Fruit fly (Drosophila melanogaster) whole organism, embryonic: ENCODE data around the gene CG5828.

Experiments
- Ada2b ChIP-seq: fragments of 200-800 bp; sonication (Bioruptor generic); IDR thresholded peaks from 2 replicates; pipeline ENCODE4 v1.3.6; 2022; ENCODE audit warnings: missing biosample characterization, missing genetic modification characterization
- CG13775 ChIP-seq: fragments of 200-800 bp; sonication (Bioruptor generic); optimal IDR thresholded peaks from 3 replicates; lab custom pipeline; 2017; ENCODE audit warnings: missing biosample characterization, mild to moderate bottlenecking, missing genetic modification characterization
- CG16813 ChIP-seq: fragments of 200-800 bp; sonication (Bioruptor generic); IDR thresholded peaks from 3 replicates; pipeline ENCODE4 v1.3.6; 2022; ENCODE audit warnings: missing biosample characterization, missing genetic modification characterization; ENCODE audit not compliant: partially characterized antibody
- CG17186 ChIP-seq: fragments of 200-800 bp; sonication (Bioruptor generic); optimal IDR thresholded peaks from 3 replicates; lab custom pipeline; 2017; ENCODE audit warnings: missing biosample characterization, missing genetic modification reagents, missing genetic modification characterization
- CG18011 ChIP-seq: fragments of 200-800 bp; sonication (Bioruptor generic); optimal IDR thresholded peaks from 2 replicates; lab custom pipeline; 2017; ENCODE audit warnings: missing biosample characterization, missing genetic modification characterization, mild to moderate bottlenecking, moderate library complexity, missing genotype
- CG30403 ChIP-seq: fragments of 200-800 bp; sonication (Bioruptor generic); optimal IDR thresholded peaks from 3 replicates; lab custom pipeline; 2016; ENCODE audit warnings: missing biosample characterization, missing genetic modification characterization
- CG3065 ChIP-seq: fragments of 200-800 bp; sonication (Bioruptor generic); optimal IDR thresholded peaks from 2 replicates; lab custom pipeline; 2016; ENCODE audit warnings: missing biosample characterization, missing genetic modification characterization
- CG32767 ChIP-seq: fragments of 200-800 bp; sonication (Bioruptor generic); IDR thresholded peaks from 2 replicates; pipeline ENCODE4 v1.3.6; 2022; ENCODE audit warnings: missing biosample characterization, missing genetic modification characterization
- CG34376 ChIP-seq: fragments of 200-800 bp; sonication (Bioruptor generic); optimal IDR thresholded peaks from 2 replicates; lab custom pipeline; 2018; ENCODE audit warnings: missing biosample characterization, mild to moderate bottlenecking, missing genetic modification characterization
- CG3726 ChIP-seq: fragments of 200-800 bp; sonication (Bioruptor generic); IDR thresholded peaks from 3 replicates; pipeline ENCODE4, ENCODE4 v1.3.6; 2022; ENCODE audit warnings: missing biosample characterization, missing genetic modification characterization
- CG4424 ChIP-seq: fragments of 200-800 bp; sonication (Bioruptor generic); optimal IDR thresholded peaks from 3 replicates; lab custom pipeline; 2016; ENCODE audit warnings: missing biosample characterization, missing genetic modification characterization
- CG6683 ChIP-seq: fragments of 200-800 bp; sonication (Bioruptor generic); optimal IDR thresholded peaks from 2 replicates; lab custom pipeline; 2017; ENCODE audit warnings: missing biosample characterization, mild to moderate bottlenecking, missing genetic modification characterization, missing genetic modification reagents
- CG6765 ChIP-seq: fragments of 200-800 bp; sonication (Bioruptor generic); optimal IDR thresholded peaks from 3 replicates; lab custom pipeline; 2017; ENCODE audit warnings: missing biosample characterization, mild to moderate bottlenecking, missing genetic modification characterization
- CG8765 ChIP-seq: fragments of 200-800 bp; sonication (Bioruptor generic); IDR thresholded peaks from 2 replicates; pipeline ENCODE4 v1.3.6; 2022; ENCODE audit warnings: missing biosample characterization, missing genetic modification characterization
- CG9215 ChIP-seq: fragments of 200-800 bp; sonication (Bioruptor generic); IDR thresholded peaks from 2 replicates; pipeline ENCODE4 v1.3.6; 2022; ENCODE audit warnings: missing biosample characterization, missing genetic modification characterization
- CoRest ChIP-seq: fragments of 200-800 bp; sonication (Bioruptor generic); optimal IDR thresholded peaks from 3 replicates; lab custom pipeline; 2018; ENCODE audit warnings: missing biosample characterization, mild to moderate bottlenecking, missing genetic modification characterization, moderate library complexity
- Dad ChIP-seq: fragments of 200-800 bp; sonication (Bioruptor generic); optimal IDR thresholded peaks from 3 replicates; lab custom pipeline; 2016; ENCODE audit warnings: missing biosample characterization, missing genetic modification characterization
- Dek ChIP-seq: fragments of 200-800 bp; sonication (Bioruptor generic); optimal IDR thresholded peaks from 3 replicates; lab custom pipeline; 2019; ENCODE audit warnings: missing biosample characterization, mild to moderate bottlenecking, missing genetic modification characterization, moderate library complexity
- Dll ChIP-seq: fragments of 200-800 bp; sonication (Bioruptor generic); IDR thresholded peaks from 4 replicates; pipeline ENCODE4 v1.3.6; 2022; ENCODE audit warnings: missing biosample characterization, missing genetic modification characterization; ENCODE audit not compliant: partially characterized antibody
- Dref ChIP-seq: fragments of 200-800 bp; sonication (Bioruptor generic); IDR thresholded peaks from 2 replicates; pipeline ENCODE4 v1.3.6; 2022; ENCODE audit warnings: missing biosample characterization, missing genetic modification characterization
- Eip74EF ChIP-seq, 2 experiments: fragments of 200-800 bp in 1 of 2; fragments of >200 bp in 1 of 2; sonication (Bioruptor generic) in 1 of 2; optimal IDR thresholded peaks; 2 replicates each; lab custom pipeline; 2017 to 2019; ENCODE audit warnings: missing biosample characterization in 2 of 2, missing genetic modification characterization in 2 of 2, mild to moderate bottlenecking in 1 of 2, moderate library complexity in 1 of 2
- Ets97D ChIP-seq: fragments of 200-800 bp; sonication (Bioruptor generic); optimal IDR thresholded peaks from 3 replicates; lab custom pipeline; 2016; ENCODE audit warnings: missing biosample characterization, missing genetic modification characterization
- HLH54F ChIP-seq: fragments of 200-800 bp; sonication (Bioruptor generic); optimal IDR thresholded peaks from 3 replicates; lab custom pipeline; 2016; ENCODE audit warnings: missing biosample characterization, missing genetic modification characterization
- HmgZ ChIP-seq: fragments of 200-800 bp; sonication (Bioruptor generic); optimal IDR thresholded peaks from 2 replicates; lab custom pipeline; 2018; ENCODE audit warnings: missing biosample characterization, mild to moderate bottlenecking, missing genetic modification characterization
- Hmr ChIP-seq: fragments of 200-800 bp; sonication (Bioruptor generic); optimal IDR thresholded peaks from 3 replicates; lab custom pipeline; 2017; ENCODE audit warnings: mild to moderate bottlenecking, missing biosample characterization, missing genetic modification reagents, missing genetic modification characterization
- Jarid2 ChIP-seq: fragments of 200-800 bp; sonication (Bioruptor generic); optimal IDR thresholded peaks from 3 replicates; lab custom pipeline; 2017; ENCODE audit warnings: mild to moderate bottlenecking, missing biosample characterization, missing genetic modification reagents, missing genetic modification characterization
- Max ChIP-seq: fragments of 200-800 bp; sonication (Bioruptor generic); optimal IDR thresholded peaks from 2 replicates; lab custom pipeline; 2016; ENCODE audit warnings: missing biosample characterization, mild to moderate bottlenecking, missing genetic modification characterization
- Pdp1 ChIP-seq, 2 experiments: fragments of 200-800 bp; sonication (Bioruptor generic); optimal IDR thresholded peaks; 3 replicates each; lab custom pipeline; 2016; ENCODE audit warnings: missing biosample characterization in 2 of 2, missing genetic modification characterization in 2 of 2, mild to moderate bottlenecking in 1 of 2, moderate library complexity in 1 of 2
- Spps ChIP-seq: fragments of 200-800 bp; sonication (Bioruptor generic); optimal IDR thresholded peaks from 2 replicates; lab custom pipeline; 2018; ENCODE audit warnings: missing biosample characterization, mild to moderate bottlenecking, missing genetic modification characterization
- ato ChIP-seq: fragments of 200-800 bp; sonication (Bioruptor generic); IDR thresholded peaks from 2 replicates; pipeline ENCODE4 v1.3.6; 2022; ENCODE audit warnings: missing biosample characterization, missing genetic modification characterization; ENCODE audit not compliant: partially characterized antibody
- ci ChIP-seq: fragments of 200-800 bp; sonication (Bioruptor generic); IDR thresholded peaks from 3 replicates; pipeline ENCODE4 v1.3.6; 2022; ENCODE audit warnings: missing biosample characterization, missing genetic modification characterization
- crc ChIP-seq: fragments of 200-800 bp; sonication (Bioruptor generic); optimal IDR thresholded peaks from 2 replicates; lab custom pipeline; 2016; ENCODE audit warnings: missing biosample characterization, missing genetic modification characterization
- danr ChIP-seq: fragments of 200-800 bp; sonication (Bioruptor generic); IDR thresholded peaks from 2 replicates; pipeline ENCODE4 v1.3.6; 2022; ENCODE audit warnings: missing biosample characterization, missing genetic modification characterization
- dimm ChIP-seq: fragments of 200-800 bp; sonication (Bioruptor generic); IDR thresholded peaks from 2 replicates; pipeline ENCODE4 v1.3.6; 2022; ENCODE audit warnings: missing biosample characterization, missing genetic modification characterization
- ems ChIP-seq: fragments of 200-800 bp; sonication (Bioruptor generic); optimal IDR thresholded peaks from 3 replicates; lab custom pipeline; 2016; ENCODE audit warnings: missing biosample characterization, missing genetic modification characterization
- eve ChIP-seq, 2 experiments: fragments of >200 bp; optimal IDR thresholded peaks; 2 replicates each; lab custom pipeline; 2017; ENCODE audit warnings: missing biosample characterization in 2 of 2, missing genetic modification characterization in 2 of 2
- exex ChIP-seq: fragments of 200-800 bp; sonication (Bioruptor generic); optimal IDR thresholded peaks from 4 replicates; lab custom pipeline; 2018; ENCODE audit warnings: missing biosample characterization, mild to moderate bottlenecking, missing genetic modification characterization, moderate library complexity
- hth ChIP-seq: fragments of >200 bp; optimal IDR thresholded peaks from 2 replicates; lab custom pipeline; 2017; ENCODE audit warnings: inconsistent platforms
- pan ChIP-seq, 4 experiments: fragments of >200 bp in 3 of 4; fragments of 200-800 bp in 1 of 4; sonication (Bioruptor generic) in 1 of 4; optimal IDR thresholded peaks in 3 of 4; IDR thresholded peaks in 1 of 4; 2 replicates each; pipeline versions ENCODE4 v1.3.6 to Lab custom; 2017 to 2022; ENCODE audit warnings: missing biosample characterization in 2 of 4, missing genetic modification characterization in 2 of 4, mixed read lengths in 1 of 4
- row ChIP-seq: fragments of 200-800 bp; sonication (Bioruptor generic); IDR thresholded peaks from 3 replicates; pipeline ENCODE4 v1.3.6; 2022; ENCODE audit warnings: missing biosample characterization, missing genetic modification characterization
- sd ChIP-seq: fragments of 200-800 bp; sonication (Bioruptor generic); optimal IDR thresholded peaks from 3 replicates; lab custom pipeline; 2018; ENCODE audit warnings: missing biosample characterization, mild to moderate bottlenecking, missing genetic modification characterization, moderate library complexity
- seq ChIP-seq: fragments of 200-800 bp; sonication (Bioruptor generic); IDR thresholded peaks from 2 replicates; pipeline ENCODE4 v1.3.6; 2022; ENCODE audit warnings: missing biosample characterization, missing genetic modification characterization
- sima ChIP-seq: fragments of 200-800 bp; sonication (Bioruptor generic); optimal IDR thresholded peaks from 2 replicates; lab custom pipeline; 2016; ENCODE audit warnings: missing biosample characterization, missing genetic modification characterization
- sug ChIP-seq: fragments of 200-800 bp; optimal IDR thresholded peaks from 2 replicates; lab custom pipeline; 2019; ENCODE audit warnings: missing biosample characterization, mild to moderate bottlenecking, missing genetic modification characterization, moderate library complexity
- toy ChIP-seq: fragments of 200-800 bp; sonication (Bioruptor generic); IDR thresholded peaks from 2 replicates; pipeline ENCODE4 v1.3.6; 2022; ENCODE audit warnings: missing biosample characterization, missing genetic modification characterization
- vnd ChIP-seq: fragments of 200-800 bp; sonication (Bioruptor generic); IDR thresholded peaks from 3 replicates; pipeline ENCODE4 v1.3.6; 2022; ENCODE audit warnings: missing biosample characterization, missing genetic modification characterization; ENCODE audit not compliant: partially characterized antibody
- wdn ChIP-seq: fragments of 200-800 bp; sonication (Bioruptor generic); IDR thresholded peaks from 2 replicates; pipeline ENCODE4 v1.3.6; 2022; ENCODE audit warnings: missing biosample characterization, missing genetic modification characterization
- wek ChIP-seq: fragments of 200-800 bp; sonication (Bioruptor generic); optimal IDR thresholded peaks from 3 replicates; lab custom pipeline; 2018; ENCODE audit warnings: missing biosample characterization, mild to moderate bottlenecking, missing genetic modification characterization, moderate library complexity
- zen ChIP-seq: fragments of 200-800 bp; sonication (Bioruptor generic); optimal IDR thresholded peaks from 3 replicates; lab custom pipeline; 2018; ENCODE audit warnings: missing biosample characterization, mild to moderate bottlenecking, missing genetic modification characterization, moderate library complexity

The CG5828 gene

DNA sequence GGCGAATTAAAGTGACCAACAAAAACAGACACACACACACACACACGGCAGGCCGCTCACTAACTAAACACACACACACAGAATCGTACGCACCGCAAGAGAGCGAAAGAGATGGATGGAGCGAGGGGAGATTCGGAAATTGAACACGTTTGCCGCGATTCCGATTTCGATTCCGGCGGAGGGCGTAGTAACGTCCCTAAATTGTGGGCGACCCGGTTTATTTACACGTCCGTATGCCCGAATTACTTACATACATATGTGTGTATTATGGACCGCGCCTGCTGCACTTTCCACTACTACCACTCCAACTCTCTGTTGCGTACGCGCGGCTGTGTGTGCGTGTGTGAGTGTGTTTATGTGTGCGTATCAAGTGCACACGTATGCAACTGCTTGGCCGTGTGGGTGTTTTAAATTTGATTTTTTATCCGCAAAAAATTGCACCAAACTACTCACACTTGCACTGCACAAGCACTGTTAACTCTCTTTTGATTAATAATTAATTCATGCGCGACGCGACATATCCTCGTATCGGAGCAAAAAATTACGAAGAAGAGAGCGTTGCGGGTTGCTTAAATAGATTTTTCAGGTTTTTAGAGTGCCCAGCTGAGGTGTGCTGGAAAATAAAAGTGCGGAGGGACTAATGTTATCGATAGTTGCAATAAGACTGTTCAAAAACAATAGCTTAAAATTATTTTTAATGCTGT lies 632 bp upstream of the CG5828 start, which contains the start of gene Pgant5 (continued):
- TF ChIP-seq CG18011 (no peak), CG3726 (GFP tag; lab: Robert Waterston, UW) (no peak), CoRest (tag; lab: Kevin White, UChicago) (no peak), CG13775 (GFP tag; lab: Kevin White, UChicago) (no peak), CG6683 (GFP tag; lab: Kevin White, UChicago) (no peak), wek (GFP tag; lab: Kevin White, UChicago) (peak; percentile 25), HLH54F (GFP tag; lab: Kevin White, UChicago) (peak; percentile 4), CG6765 (GFP tag; lab: Kevin White, UChicago) (peak; percentile 42), Ada2b (GFP tag; lab: Robert Waterston, UW) (no peak), zen (tag; lab: Kevin White, UChicago) (no peak), Dref (peak; percentile 54), ci (GFP tag; lab: Robert Waterston, UW) (0 out of 3 replicates have a peak, but pooled peaks have one; percentile 19), pan (optimal IDR thresholded peaks at IDR 0.05; lab: Kevin White, UChicago) (no peak), pan (GFP tag; optimal IDR thresholded peaks at IDR 0.05 in 1 of 2, IDR thresholded peaks at IDR 0.05 in 1 of 2) (no peak), Dll (GFP tag; lab: Robert Waterston, UW) (no peak), Dad (no peak), hth (lab: Kevin White, UChicago) (no peak), CG17186 (GFP tag; lab: Kevin White, UChicago) (no peak), ato (GFP tag; lab: Robert Waterston, UW) (peak; percentile 46), wdn (GFP tag; lab: Robert Waterston, UW) (no peak), CG4424 (GFP tag; lab: Kevin White, UChicago) (peak; percentile 23), crc (no peak), ems (GFP tag; lab: Kevin White, UChicago) (no peak), sug (tag; lab: Kevin White, UChicago) (no peak), Ets97D (GFP tag; lab: Kevin White, UChicago) (no peak), dimm (GFP tag; lab: Robert Waterston, UW) (no peak), CG32767 (GFP tag; lab: Robert Waterston, UW) (no peak), Max (GFP tag; lab: Kevin White, UChicago) (no peak), CG3065 (GFP tag; lab: Kevin White, UChicago) (no peak), CG9215 (GFP tag; lab: Robert Waterston, UW) (no peak), CG30403 (GFP tag; lab: Kevin White, UChicago) (peak; percentile 5), exex (peak; percentile 15), Eip74EF (GFP tag; optimal IDR thresholded peaks at IDR 0.05; lab: Kevin White, UChicago) (peak in 1 of 2 experiments; percentile 72), CG8765 (GFP tag; lab: Robert Waterston, UW) (no peak), CG34376 (GFP tag; lab: Kevin White, UChicago) (peak; percentile 72), Hmr (GFP tag; lab: Kevin White, UChicago) (peak; percentile 40), sd (peak; percentile 13), seq (0 out of 2 replicates have a peak, but pooled peaks have one; percentile 15), CG16813 (no peak), sima (no peak), vnd (GFP tag; lab: Robert Waterston, UW) (no peak), Dek (tag; lab: Kevin White, UChicago) (no peak), HmgZ (tag; lab: Kevin White, UChicago) (peak; percentile 10), Jarid2 (GFP tag; lab: Kevin White, UChicago) (peak; percentile 90), eve (GFP tag; optimal IDR thresholded peaks at IDR 0.05; lab: Kevin White, UChicago) (no peak), row (GFP tag; lab: Robert Waterston, UW) (peak; percentile 36; the same call in 2 of the 3 replicates), Pdp1 (GFP tag; optimal IDR thresholded peaks at IDR 0.05; lab: Kevin White, UChicago) (peak in 1 of 2 experiments; percentile 29), toy (no peak), danr (GFP tag; lab: Robert Waterston, UW) (no peak), Spps (tag; lab: Kevin White, UChicago) (no peak)
